Worm (Caenorhabditis elegans) whole organism, young adult: Measurements from ENCODE around the gene btbd-10.

ENCODE experiments used
- D2030.7 ChIP-seq: fragments of 200-800 bp; sonication (Bioruptor generic); IDR thresholded peaks from 2 replicates; pipeline ENCODE4 v1.3.6; 2022; ENCODE audit warnings: missing genetic modification reagents, missing genetic modification characterization, missing compliant biosample characterization
- F23B12.7 ChIP-seq: sonication (generic microtip); optimal IDR thresholded peaks from 2 replicates; lab custom pipeline; 2017; ENCODE audit warnings: missing genetic modification characterization, mild to moderate bottlenecking, missing compliant biosample characterization, antibody characterized with exemption, moderate library complexity; ENCODE audit not compliant: insufficient read depth
- F33H1.4 ChIP-seq: fragments of 200-800 bp; sonication (Bioruptor generic); IDR thresholded peaks from 2 replicates; pipeline ENCODE4 v1.3.6; 2022; ENCODE audit warnings: missing genetic modification reagents, missing genetic modification characterization, missing compliant biosample characterization
- F49E8.2 ChIP-seq: sonication (generic microtip); optimal IDR thresholded peaks from 3 replicates; lab custom pipeline; 2017; ENCODE audit warnings: missing genetic modification characterization, mild to moderate bottlenecking, missing compliant biosample characterization, antibody characterized with exemption, moderate library complexity; ENCODE audit not compliant: insufficient read depth
- F55B11.4 ChIP-seq: sonication (generic microtip); optimal IDR thresholded peaks from 2 replicates; lab custom pipeline; 2016; ENCODE audit warnings: missing compliant biosample characterization, missing genetic modification characterization, borderline replicate concordance; ENCODE audit not compliant: insufficient read depth
- F57A8.1 ChIP-seq: fragments of 200-800 bp; sonication (Bioruptor generic); optimal IDR thresholded peaks from 2 replicates; lab custom pipeline; 2018; ENCODE audit warnings: mild to moderate bottlenecking, missing genetic modification characterization, moderate library complexity, missing compliant biosample characterization
- F57C9.4 ChIP-seq: sonication (generic microtip); optimal IDR thresholded peaks from 2 replicates; lab custom pipeline; 2017; ENCODE audit warnings: mild to moderate bottlenecking, missing genetic modification characterization, missing compliant biosample characterization
- K12H6.12 ChIP-seq: fragments of 200-800 bp; sonication (Bioruptor generic); optimal IDR thresholded peaks from 2 replicates; lab custom pipeline; 2018; ENCODE audit warnings: mild to moderate bottlenecking, missing genetic modification characterization, missing compliant biosample characterization
- Y67H2A.10 ChIP-seq: fragments of 200-800 bp; sonication (Bioruptor generic); conservative IDR thresholded peaks from 2 replicates; pipeline ENCODE4 v1.3.6; 2022; ENCODE audit warnings: missing genetic modification reagents, missing genetic modification characterization, missing compliant biosample characterization
- Y95B8A.8 ChIP-seq: fragments of 200-800 bp; sonication (Bioruptor generic); IDR thresholded peaks from 2 replicates; pipeline ENCODE4 v1.3.6; 2022; ENCODE audit warnings: missing genetic modification reagents, missing genetic modification characterization, missing compliant biosample characterization
- atf-7 ChIP-seq: sonication (generic microtip); optimal IDR thresholded peaks from 2 replicates; lab custom pipeline; 2017; ENCODE audit warnings: mild to moderate bottlenecking, missing genetic modification characterization, missing compliant biosample characterization
- attf-5 ChIP-seq: fragments of 200-800 bp; sonication (Bioruptor generic); optimal IDR thresholded peaks from 2 replicates; lab custom pipeline; 2018; ENCODE audit warnings: mild to moderate bottlenecking, missing genetic modification characterization, missing compliant biosample characterization
- cebp-1 ChIP-seq, 2 experiments: fragments of 200-800 bp in 1 of 2; sonication (Bioruptor generic) in 1 of 2; sonication (generic microtip) in 1 of 2; IDR thresholded peaks in 1 of 2; optimal IDR thresholded peaks in 1 of 2; 2 replicates each; pipeline versions ENCODE4 v1.3.6 to Lab custom; 2017 to 2022; ENCODE audit warnings: missing compliant biosample characterization in 2 of 2, missing genetic modification characterization in 2 of 2, mild to moderate bottlenecking in 1 of 2, missing genetic modification reagents in 1 of 2, moderate library complexity in 1 of 2
- ceh-91 ChIP-seq: fragments of 200-800 bp; sonication (Bioruptor generic); IDR thresholded peaks from 2 replicates; pipeline ENCODE4 v1.3.6; 2022; ENCODE audit warnings: missing genetic modification reagents, missing genetic modification characterization, missing compliant biosample characterization
- chd-7 ChIP-seq: sonication (generic microtip); optimal IDR thresholded peaks from 2 replicates; lab custom pipeline; 2016; ENCODE audit warnings: mild to moderate bottlenecking, missing genetic modification characterization, moderate library complexity, missing compliant biosample characterization
- dpl-1 ChIP-seq: fragments of 150-350 bp; optimal IDR thresholded peaks from 2 replicates; lab custom pipeline; 2014; ENCODE audit warnings: missing biosample characterization, missing genetic modification reagents, missing genetic modification characterization
- efl-1 ChIP-seq: fragments of 150-350 bp; optimal IDR thresholded peaks from 2 replicates; lab custom pipeline; 2014; ENCODE audit warnings: missing biosample characterization, missing genetic modification reagents, missing genetic modification characterization
- egl-44 ChIP-seq: fragments of 200-800 bp; sonication (Bioruptor generic); IDR thresholded peaks from 2 replicates; pipeline ENCODE4 v1.3.6; 2022; ENCODE audit warnings: missing genetic modification reagents, missing genetic modification characterization, missing compliant biosample characterization
- ekl-4 ChIP-seq: fragments of 200-800 bp; sonication (Bioruptor generic); IDR thresholded peaks from 2 replicates; pipeline ENCODE4 v1.3.6; 2022; ENCODE audit warnings: missing genetic modification reagents, missing genetic modification characterization, missing compliant biosample characterization
- hmg-1.2 ChIP-seq: fragments of 200-800 bp; sonication (Bioruptor generic); IDR thresholded peaks from 2 replicates; pipeline ENCODE4 v1.3.6; 2022; ENCODE audit warnings: missing genetic modification reagents, missing genetic modification characterization, missing compliant biosample characterization
- hrde-1 ChIP-seq: sonication (generic microtip); optimal IDR thresholded peaks from 2 replicates; lab custom pipeline; 2016; ENCODE audit warnings: missing genetic modification characterization, mild to moderate bottlenecking, missing compliant biosample characterization, moderate library complexity, missing genotype, missing genetic modification reagents, borderline replicate concordance
- hsf-1 ChIP-seq: fragments of 200-800 bp; sonication (Bioruptor generic); IDR thresholded peaks from 2 replicates; pipeline ENCODE4 v1.3.6; 2022; ENCODE audit warnings: missing genetic modification reagents, missing genetic modification characterization, missing compliant biosample characterization
- let-526 ChIP-seq: fragments of 200-800 bp; sonication (Bioruptor generic); IDR thresholded peaks from 2 replicates; pipeline ENCODE4 v1.3.6; 2022; ENCODE audit warnings: missing genetic modification reagents, missing genetic modification characterization, missing compliant biosample characterization
- lin-26 ChIP-seq: fragments of 200-800 bp; sonication (Bioruptor generic); IDR thresholded peaks from 2 replicates; pipeline ENCODE4 v1.3.6; 2022; ENCODE audit warnings: missing genetic modification reagents, missing genetic modification characterization, missing compliant biosample characterization
- lin-35 ChIP-seq, 3 experiments: fragments of 150-350 bp in 2 of 3; sonication (generic microtip) in 1 of 3; optimal IDR thresholded peaks; 2 replicates each; lab custom pipeline; 2014 to 2018; ENCODE audit warnings: missing biosample characterization in 3 of 3, missing genetic modification characterization in 3 of 3, missing genetic modification reagents in 3 of 3
- lin-54 ChIP-seq: fragments of 200-800 bp; sonication (Bioruptor generic); optimal IDR thresholded peaks from 2 replicates; lab custom pipeline; 2018; ENCODE audit warnings: mild to moderate bottlenecking, missing genetic modification characterization, missing compliant biosample characterization
- lsy-27 ChIP-seq: sonication (generic microtip); optimal IDR thresholded peaks from 2 replicates; lab custom pipeline; 2017; ENCODE audit warnings: missing genetic modification characterization, mild to moderate bottlenecking, missing compliant biosample characterization, antibody characterized with exemption, missing genotype, borderline replicate concordance; ENCODE audit not compliant: insufficient read depth
- madf-10 ChIP-seq: sonication (generic microtip); optimal IDR thresholded peaks from 2 replicates; lab custom pipeline; 2016; ENCODE audit warnings: mild to moderate bottlenecking, missing genetic modification characterization, missing compliant biosample characterization
- madf-3 ChIP-seq: fragments of 200-800 bp; sonication (Bioruptor generic); IDR thresholded peaks from 2 replicates; pipeline ENCODE4 v1.3.6; 2022; ENCODE audit warnings: missing genetic modification reagents, missing genetic modification characterization, missing compliant biosample characterization
- madf-6 ChIP-seq: fragments of 200-800 bp; sonication (Bioruptor generic); IDR thresholded peaks from 2 replicates; pipeline ENCODE4 v1.3.6; 2022; ENCODE audit warnings: missing genetic modification reagents, missing genetic modification characterization, missing compliant biosample characterization
- madf-8 ChIP-seq: fragments of 200-800 bp; sonication (Bioruptor generic); conservative IDR thresholded peaks from 2 replicates; pipeline ENCODE4 v1.3.6; 2022; ENCODE audit warnings: missing genetic modification reagents, missing genetic modification characterization, missing compliant biosample characterization
- mcd-1 ChIP-seq: fragments of 200-800 bp; sonication (Bioruptor generic); IDR thresholded peaks from 2 replicates; pipeline ENCODE4 v1.3.6; 2022; ENCODE audit warnings: missing genetic modification reagents, missing genetic modification characterization, missing compliant biosample characterization
- mes-4 ChIP-seq: sonication (generic microtip); optimal IDR thresholded peaks from 2 replicates; lab custom pipeline; 2016; ENCODE audit warnings: missing genotype, missing genetic modification characterization, missing compliant biosample characterization
- nfyb-1 ChIP-seq: fragments of 200-800 bp; sonication (Bioruptor generic); IDR thresholded peaks from 2 replicates; pipeline ENCODE4 v1.3.6; 2022; ENCODE audit warnings: missing genetic modification reagents, missing genetic modification characterization, missing compliant biosample characterization
- nhr-80 ChIP-seq: sonication (generic microtip); optimal IDR thresholded peaks from 2 replicates; lab custom pipeline; 2016; ENCODE audit warnings: missing genetic modification characterization, missing compliant biosample characterization
- pbrm-1 ChIP-seq: fragments of 200-800 bp; sonication (Bioruptor generic); IDR thresholded peaks from 2 replicates; pipeline ENCODE4 v1.3.6; 2022; ENCODE audit warnings: missing genetic modification reagents, missing genetic modification characterization, missing compliant biosample characterization
- pha-4 ChIP-seq: fragments of 150-350 bp; sonication (generic microtip); optimal IDR thresholded peaks from 2 replicates; lab custom pipeline; 2014; ENCODE audit warnings: missing biosample characterization, missing genetic modification reagents, missing genetic modification characterization
- rcor-1 ChIP-seq: fragments of 200-800 bp; sonication (Bioruptor generic); IDR thresholded peaks from 2 replicates; pipeline ENCODE4 v1.3.6; 2022; ENCODE audit warnings: missing genetic modification reagents, missing genetic modification characterization, missing compliant biosample characterization
- repo-1 ChIP-seq: sonication (generic microtip); optimal IDR thresholded peaks from 2 replicates; lab custom pipeline; 2017; ENCODE audit warnings: mild to moderate bottlenecking, missing genetic modification characterization, missing compliant biosample characterization
- snpc-1.1 ChIP-seq: sonication (generic microtip); optimal IDR thresholded peaks from 2 replicates; lab custom pipeline; 2017; ENCODE audit warnings: missing genetic modification characterization, mild to moderate bottlenecking, missing compliant biosample characterization, antibody characterized with exemption, moderate library complexity, missing genotype, missing genetic modification reagents; ENCODE audit not compliant: insufficient read depth
- snpc-3.4 ChIP-seq: sonication (generic microtip); optimal IDR thresholded peaks from 2 replicates; lab custom pipeline; 2017; ENCODE audit warnings: missing genetic modification characterization, mild to moderate bottlenecking, missing compliant biosample characterization, antibody characterized with exemption, moderate library complexity, missing genotype, missing genetic modification reagents
- somi-1 ChIP-seq: fragments of 200-800 bp; sonication (Bioruptor generic); optimal IDR thresholded peaks from 2 replicates; lab custom pipeline; 2018; ENCODE audit warnings: mild to moderate bottlenecking, missing genetic modification characterization, missing compliant biosample characterization
- tbp1 ChIP-seq: fragments of 200-800 bp; sonication (Bioruptor generic); optimal IDR thresholded peaks from 2 replicates; lab custom pipeline; 2018; ENCODE audit warnings: mild to moderate bottlenecking, missing genetic modification characterization, missing compliant biosample characterization
- unc-62 ChIP-seq: fragments of 150-350 bp; optimal IDR thresholded peaks from 2 replicates; lab custom pipeline; 2014; ENCODE audit warnings: missing biosample characterization, missing genetic modification reagents, missing genetic modification characterization
- xnd-1 ChIP-seq: sonication (generic microtip); optimal IDR thresholded peaks from 2 replicates; lab custom pipeline; 2016; ENCODE audit warnings: missing genotype, missing genetic modification reagents, missing genetic modification characterization, missing compliant biosample characterization
- ztf-18 ChIP-seq: sonication (generic microtip); optimal IDR thresholded peaks from 2 replicates; lab custom pipeline; 2016; ENCODE audit warnings: missing genotype, mild to moderate bottlenecking, missing genetic modification characterization, missing compliant biosample characterization

Gene btbd-10

ce11 chrII:4904277-4904676 lies 531 bp upstream of the btbd-10 start:
- TF ChIP-seq mcd-1 (GFP tag; lab: Robert Waterston, UW) (peak; percentile 70), nhr-80 (tag; lab: Kevin White, UChicago) (peak; percentile 15), egl-44 (GFP tag; lab: Robert Waterston, UW) (no peak), let-526 (GFP tag; lab: Robert Waterston, UW) (peak; percentile 32; the same call in 1 of the 2 replicates), unc-62 (GFP tag; lab: Kevin White, UChicago) (peak; percentile 29), hrde-1 (tag; lab: Kevin White, UChicago) (no peak), attf-5 (GFP tag; lab: Kevin White, UChicago) (peak; percentile 40), D2030.7 (GFP tag; lab: Robert Waterston, UW) (peak; percentile 69), Y67H2A.10 (GFP tag; lab: Robert Waterston, UW) (0 out of 2 replicates have a peak, but pooled peaks have one; percentile 49), F33H1.4 (GFP tag; lab: Robert Waterston, UW) (peak; percentile 84), madf-10 (tag; lab: Kevin White, UChicago) (peak; percentile 40), lin-54 (GFP tag; lab: Kevin White, UChicago) (peak; percentile 68), F49E8.2 (tag; lab: Kevin White, UChicago) (peak; percentile 44), pha-4 (tag; lab: Kevin White, UChicago) (peak; percentile 37), madf-6 (peak; percentile 82), F55B11.4 (no peak), lin-26 (GFP tag; lab: Robert Waterston, UW) (no peak), hmg-1.2 (peak; percentile 94), lsy-27 (tag; lab: Kevin White, UChicago) (peak; percentile 60), F57C9.4 (no peak), hsf-1 (GFP tag; lab: Robert Waterston, UW) (peak; percentile 96), xnd-1 (tag; lab: Kevin White, UChicago) (peak; percentile 26), pbrm-1 (GFP tag; lab: Robert Waterston, UW) (peak; percentile 67; the same call in 1 of the 2 replicates), dpl-1 (peak; percentile 31), K12H6.12 (tag; lab: Kevin White, UChicago) (peak; percentile 7), atf-7 (tag; lab: Kevin White, UChicago) (no peak), mes-4 (tag; lab: Kevin White, UChicago) (no peak), madf-3 (GFP tag; lab: Robert Waterston, UW) (peak; percentile 29; the same call in 1 of the 2 replicates), tbp1 (GFP tag; lab: Kevin White, UChicago) (peak; percentile 62), efl-1 (peak; percentile 69), lin-35 (GFP tag; optimal IDR thresholded peaks at IDR 0.05; lab: Kevin White, UChicago) (peak in 1 of 3 experiments; percentile 68), snpc-1.1 (tag; lab: Kevin White, UChicago) (peak; percentile 52), nfyb-1 (GFP tag; lab: Robert Waterston, UW) (0 out of 2 replicates have a peak, but pooled peaks have one; percentile 27), F23B12.7 (tag; lab: Kevin White, UChicago) (peak; percentile 80), ekl-4 (GFP tag; lab: Robert Waterston, UW) (peak; percentile 64), ztf-18 (tag; lab: Kevin White, UChicago) (peak; percentile 17), somi-1 (GFP tag; lab: Kevin White, UChicago) (no peak), chd-7 (tag; lab: Kevin White, UChicago) (peak; percentile 9), ceh-91 (GFP tag; lab: Robert Waterston, UW) (peak; percentile 39; the same call in 1 of the 2 replicates), cebp-1 (GFP tag; IDR thresholded peaks at IDR 0.05; lab: Robert Waterston, UW) (peak; percentile 66), cebp-1 (tag; optimal IDR thresholded peaks at IDR 0.05; lab: Kevin White, UChicago) (peak; percentile 80), snpc-3.4 (peak; percentile 60), madf-8 (GFP tag; lab: Robert Waterston, UW) (peak; percentile 47; the same call in 1 of the 2 replicates), Y95B8A.8 (0 out of 2 replicates have a peak, but pooled peaks have one; percentile 60), repo-1 (tag; lab: Kevin White, UChicago) (no peak), rcor-1 (peak; percentile 61), F57A8.1 (GFP tag; lab: Kevin White, UChicago) (no peak)
